Worm (Caenorhabditis elegans) whole organism, L2 larva: Measurements from ENCODE around the gene nex-2.

ENCODE experiments used
- F13H6.1 ChIP-seq: sonication (generic microtip); optimal IDR thresholded peaks from 2 replicates; lab custom pipeline; 2016; ENCODE audit warnings: missing genetic modification characterization, missing compliant biosample characterization
- R02D3.7 ChIP-seq: fragments of 150-350 bp; optimal IDR thresholded peaks from 2 replicates; lab custom pipeline; 2014; ENCODE audit warnings: missing biosample characterization, missing genetic modification characterization
- ama-1 ChIP-seq: fragments of 150-350 bp; optimal IDR thresholded peaks from 2 replicates; lab custom pipeline; 2018; ENCODE audit warnings: inconsistent platforms
- lin-13 ChIP-seq: fragments of 150-350 bp; optimal IDR thresholded peaks from 2 replicates; lab custom pipeline; 2014; ENCODE audit warnings: missing biosample characterization, missing genetic modification reagents, missing genetic modification characterization
- lin-39 ChIP-seq: fragments of 150-350 bp; optimal IDR thresholded peaks from 2 replicates; lab custom pipeline; 2014; ENCODE audit warnings: missing biosample characterization, missing genetic modification reagents, missing genetic modification characterization
- nhr-25 ChIP-seq: fragments of 150-350 bp; sonication (generic microtip); optimal IDR thresholded peaks from 3 replicates; lab custom pipeline; 2014; ENCODE audit warnings: missing biosample characterization, missing genetic modification characterization
- nhr-6 ChIP-seq: fragments of 150-350 bp; optimal IDR thresholded peaks from 2 replicates; lab custom pipeline; 2014; ENCODE audit warnings: missing biosample characterization, missing genetic modification characterization
- nhr-77 ChIP-seq: fragments of 150-350 bp; optimal IDR thresholded peaks from 2 replicates; lab custom pipeline; 2014; ENCODE audit warnings: missing biosample characterization, missing genetic modification characterization
- unc-39 ChIP-seq: fragments of 150-350 bp; optimal IDR thresholded peaks from 2 replicates; lab custom pipeline; 2014; ENCODE audit warnings: missing biosample characterization, missing genetic modification characterization
- unc-62 ChIP-seq: fragments of 150-350 bp; optimal IDR thresholded peaks from 2 replicates; lab custom pipeline; 2014; ENCODE audit warnings: missing biosample characterization, missing genetic modification reagents, missing genetic modification characterization

ce11 chrIII:10289790-10290189 lies 40.4 kb downstream of the nex-2 start:
- TF ChIP-seq lin-13 (GFP tag; lab: Kevin White, UChicago) (no peak), nhr-25 (tag; lab: Kevin White, UChicago) (no peak), R02D3.7 (tag; lab: Kevin White, UChicago) (no peak), unc-62 (GFP tag; lab: Kevin White, UChicago) (no peak), nhr-77 (tag; lab: Kevin White, UChicago) (no peak), lin-39 (tag; lab: Kevin White, UChicago) (no peak), unc-39 (tag; lab: Kevin White, UChicago) (no peak), F13H6.1 (no peak), ama-1 (lab: Kevin White, UChicago) (no peak), nhr-6 (tag; lab: Kevin White, UChicago) (no peak)
